Worm (Caenorhabditis elegans) whole organism, mixed stage, embryonic: ENCODE measurements around the gene nhr-182.

Experiments
- M03D4.4 ChIP-seq: sonication (generic microtip); optimal IDR thresholded peaks from 2 replicates; lab custom pipeline; 2017; ENCODE audit warnings: mild to moderate bottlenecking, missing genetic modification characterization, missing compliant biosample characterization
- blmp-1 ChIP-seq: fragments of 150-350 bp; optimal IDR thresholded peaks from 2 replicates; lab custom pipeline; 2014; ENCODE audit warnings: missing biosample characterization, missing genetic modification characterization
- elt-3 ChIP-seq: fragments of 150-350 bp; optimal IDR thresholded peaks from 2 replicates; lab custom pipeline; 2014; ENCODE audit warnings: missing biosample characterization, missing genetic modification characterization
- mls-2 ChIP-seq: sonication (generic microtip); optimal IDR thresholded peaks from 2 replicates; lab custom pipeline; 2016; ENCODE audit warnings: mild to moderate bottlenecking, missing genetic modification characterization, moderate library complexity, missing compliant biosample characterization
- snpc-4 ChIP-seq: fragments of 150-350 bp; optimal IDR thresholded peaks from 2 replicates; lab custom pipeline; 2014; ENCODE audit warnings: missing biosample characterization, missing genetic modification characterization
- tbx-8 ChIP-seq: fragments of 200-800 bp; sonication (Bioruptor generic); optimal IDR thresholded peaks from 2 replicates; lab custom pipeline; 2018; ENCODE audit warnings: mild to moderate bottlenecking, missing genetic modification characterization, moderate library complexity, missing compliant biosample characterization

- no peak for TF ChIP-seq mls-2 (tag; lab: Kevin White, UChicago)
- no peak for TF ChIP-seq elt-3 (tag; lab: Kevin White, UChicago)
- TF ChIP-seq tbx-8 (GFP tag; lab: Kevin White, UChicago): no peak
- TF ChIP-seq M03D4.4: no peak
- TF ChIP-seq snpc-4 (tag; lab: Kevin White, UChicago): no peak
- no peak for TF ChIP-seq blmp-1 (tag; lab: Kevin White, UChicago)
These were observed 42.8 kb downstream of the nhr-182 start for ce11 chrV:2216927-2217326.
